Worm (Caenorhabditis elegans): ENCODE measurements around the gene dpy-28.

Gene dpy-28

ce11 chrIII:10739902-10740301 is 23.0 kb upstream of the dpy-28 start (continued):
- TF ChIP-seq grh-1 (GFP tag; IDR thresholded peaks at IDR 0.05) (no peak), zip-4 (GFP tag; optimal IDR thresholded peaks at IDR 0.05) (no peak), lsy-2 (tag; optimal IDR thresholded peaks at IDR 0.05) (peak; percentile 21 to 70), elt-3 (tag; optimal IDR thresholded peaks at IDR 0.05) (no peak), tbx-2 (tag; optimal IDR thresholded peaks at IDR 0.05) (peak; percentile 57), nhr-237 (tag; optimal IDR thresholded peaks at IDR 0.05) (no peak), mab-9 (GFP tag; IDR thresholded peaks at IDR 0.05) (no peak), nhr-85 (tag) (peak; percentile 70), zag-1 (tag; optimal IDR thresholded peaks at IDR 0.05) (no peak), C04F5.9 (tag; optimal IDR thresholded peaks at IDR 0.05) (no peak), nhr-28 (tag; optimal IDR thresholded peaks at IDR 0.05) (no peak), blmp-1 (tag; optimal IDR thresholded peaks at IDR 0.05) (no peak)

- TF ChIP-seq ceh-88 (GFP tag; IDR thresholded peaks at IDR 0.05), result no peak
- no peak for TF ChIP-seq efl-1 (optimal IDR thresholded peaks at IDR 0.05)
- peak in 1 of 2 experiments; percentile 72 for TF ChIP-seq efl-1 (GFP tag; optimal IDR thresholded peaks at IDR 0.05 in 1 of 2)
Observed at ce11 chrIII:10740518-10740917, 22.4 kb upstream of the dpy-28 start, which contains the start of gene K01G5.8. TSS of gene K01G5.8 (minus strand) at chrIII:10740772.

DNA sequence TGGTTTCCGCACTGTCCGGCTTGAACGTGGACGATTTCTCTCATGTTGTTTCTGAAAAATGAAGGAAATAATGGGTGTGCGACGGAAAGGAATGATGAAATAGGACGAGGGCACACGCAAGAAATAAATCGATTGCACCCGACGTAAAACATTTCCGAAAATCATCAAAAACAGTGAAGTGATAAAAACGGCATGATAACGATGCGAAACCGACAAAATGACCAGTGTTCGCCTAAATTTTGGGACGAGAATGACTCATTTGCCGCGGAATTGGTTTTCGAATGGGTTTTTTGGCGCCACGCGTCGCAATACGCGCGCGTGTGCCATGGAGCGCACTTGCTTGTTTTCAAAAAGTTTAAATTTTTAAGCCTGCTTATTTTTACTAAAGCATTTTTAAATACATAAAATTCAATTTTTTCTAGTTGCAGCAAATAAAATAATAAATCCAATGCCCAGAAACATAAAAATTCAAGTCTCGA is 20.5 kb upstream of the dpy-28 start, which contains the start of the genes tbb-1 and rib-2:
Gene tbb-1 (minus strand): TSS at position 51 of the 479 bp plus-strand sequence.
Gene rib-2 (plus strand): TSS at position 429 of the 479 bp plus-strand sequence.
- TF ChIP-seq unc-86 (tag; optimal IDR thresholded peaks at IDR 0.05) (peak; percentile 32), nhr-90 (tag; optimal IDR thresholded peaks at IDR 0.05; ENCODE audit: poor library complexity) (peak; percentile 34), mdl-1 (tag; optimal IDR thresholded peaks at IDR 0.05) (peak in 1 of 2 experiments; percentile 65), ama-1 (optimal IDR thresholded peaks at IDR 0.05) (no peak), tbx-2 (tag; optimal IDR thresholded peaks at IDR 0.05) (peak; percentile 48), dpl-1 (GFP tag; optimal IDR thresholded peaks at IDR 0.05) (peak; percentile 85 to 91 (median 86)), nhr-11 (tag; optimal IDR thresholded peaks at IDR 0.05) (no peak), nhr-85 (tag) (peak; percentile 79), sptf-1 (tag; optimal IDR thresholded peaks at IDR 0.05) (no peak), irx-1 (tag; optimal IDR thresholded peaks at IDR 0.05) (no peak), lin-39 (tag; optimal IDR thresholded peaks at IDR 0.05) (no peak), alr-1 (tag; optimal IDR thresholded peaks at IDR 0.05; ENCODE audit: borderline replicate concordance) (no peak), snpc-4 (tag; optimal IDR thresholded peaks at IDR 0.05) (peak; percentile 65), C34B4.2 (tag; optimal IDR thresholded peaks at IDR 0.05) (no peak), egl-13 (tag; optimal IDR thresholded peaks at IDR 0.05) (no peak), Y116A8C.19 (tag; optimal IDR thresholded peaks at IDR 0.05; ENCODE audit: borderline replicate concordance) (no peak), efl-3 (GFP tag; optimal IDR thresholded peaks at IDR 0.05) (no peak), elt-2 (tag; optimal IDR thresholded peaks at IDR 0.05) (peak; percentile 66), unc-130 (tag; optimal IDR thresholded peaks at IDR 0.05) (peak; percentile 72), swsn-7 (tag; optimal IDR thresholded peaks at IDR 0.05) (peak; percentile 21), ceh-82 (tag; optimal IDR thresholded peaks at IDR 0.05) (peak; percentile 30 to 78 (median 45)), ceh-88 (GFP tag; IDR thresholded peaks at IDR 0.05) (no peak; the same call in 1 of the 2 replicates), nhr-71 (tag; optimal IDR thresholded peaks at IDR 0.05) (peak; percentile 73), efl-1 (optimal IDR thresholded peaks at IDR 0.05) (peak; percentile 81 to 86), efl-1 (GFP tag; optimal IDR thresholded peaks at IDR 0.05 in 1 of 2) (peak; percentile 84 to 98), snu-23 (GFP tag; optimal IDR thresholded peaks at IDR 0.05) (peak; percentile 76), fos-1 (tag; optimal IDR thresholded peaks at IDR 0.05) (peak; percentile 85), F16B12.6 (tag; optimal IDR thresholded peaks at IDR 0.05) (peak; percentile 72), nhr-237 (tag; optimal IDR thresholded peaks at IDR 0.05) (no peak), xbp-1 (tag; optimal IDR thresholded peaks at IDR 0.05) (peak; percentile 57), rnt-1 (tag; optimal IDR thresholded peaks at IDR 0.05) (peak; percentile 54), lin-15B (tag; optimal IDR thresholded peaks at IDR 0.05) (peak; percentile 90), lin-35 (GFP tag; optimal IDR thresholded peaks at IDR 0.05) (peak; percentile 90 to 94), ets-5 (GFP tag; IDR thresholded peaks at IDR 0.05) (no peak), skn-1 (tag; optimal IDR thresholded peaks at IDR 0.05) (peak; percentile 71), lsy-2 (tag; optimal IDR thresholded peaks at IDR 0.05) (peak; percentile 55 to 84), pqm-1 (tag; optimal IDR thresholded peaks at IDR 0.05) (peak; percentile 22), hlh-4 (tag; optimal IDR thresholded peaks at IDR 0.05) (no peak), lin-13 (GFP tag; optimal IDR thresholded peaks at IDR 0.05) (peak; percentile 52), mep-1 (tag; optimal IDR thresholded peaks at IDR 0.05) (peak; percentile 78), elt-3 (tag; optimal IDR thresholded peaks at IDR 0.05) (peak in 2 of 6 experiments; percentile 44 to 62), C16A3.4 (tag; optimal IDR thresholded peaks at IDR 0.05) (peak; percentile 54)
